Worm (Caenorhabditis elegans) whole organism, midembryonic: ENCODE data around the gene F15H10.8.

Source experiments
- cog-1 ChIP-seq: sonication (generic microtip); optimal IDR thresholded peaks from 2 replicates; lab custom pipeline; 2016; ENCODE audit warnings: missing genetic modification characterization, missing compliant biosample characterization
- klf-2 ChIP-seq: fragments of 200-800 bp; sonication (Bioruptor generic); conservative IDR thresholded peaks from 2 replicates; pipeline ENCODE4 v1.3.6; 2022; ENCODE audit warnings: missing genetic modification reagents, missing genetic modification characterization, missing compliant biosample characterization

- TF ChIP-seq klf-2 (no peak), cog-1 (tag; lab: Kevin White, UChicago) (no peak)
Observed at ce11 chrV:10416925-10417324, 14.2 kb upstream of the F15H10.8 start, which contains the start of gene F15H10.10.
